Worm (Caenorhabditis elegans) whole organism, late embryonic: Measurements from ENCODE around the gene ceh-53.

Experiments used
- ama-1 ChIP-seq: fragments of 150-350 bp; optimal IDR thresholded peaks from 2 replicates; lab custom pipeline; 2014
- ceh-19 ChIP-seq: fragments of 200-800 bp; sonication (Bioruptor generic); optimal IDR thresholded peaks from 2 replicates; lab custom pipeline; 2018; ENCODE audit warnings: mild to moderate bottlenecking, missing genetic modification characterization, missing compliant biosample characterization
- ceh-6 ChIP-seq: fragments of 200-800 bp; sonication (Bioruptor generic); optimal IDR thresholded peaks from 2 replicates; lab custom pipeline; 2018; ENCODE audit warnings: mild to moderate bottlenecking, missing genetic modification characterization, missing compliant biosample characterization
- dve-1 ChIP-seq: sonication (generic microtip); optimal IDR thresholded peaks from 2 replicates; lab custom pipeline; 2017; ENCODE audit warnings: antibody characterized with exemption, mild to moderate bottlenecking, missing genetic modification characterization, missing compliant biosample characterization
- elt-2 ChIP-seq: sonication (generic microtip); optimal IDR thresholded peaks from 2 replicates; lab custom pipeline; 2016; ENCODE audit warnings: missing genetic modification reagents, missing genetic modification characterization, missing compliant biosample characterization
- fax-1 ChIP-seq: sonication (generic microtip); optimal IDR thresholded peaks from 2 replicates; lab custom pipeline; 2016; ENCODE audit warnings: missing genotype, missing genetic modification characterization, missing compliant biosample characterization
- fkh-6 ChIP-seq: sonication (generic microtip); optimal IDR thresholded peaks from 2 replicates; lab custom pipeline; 2016; ENCODE audit warnings: missing genetic modification characterization, missing compliant biosample characterization
- mec-3 ChIP-seq: sonication (generic microtip); optimal IDR thresholded peaks from 2 replicates; lab custom pipeline; 2016; ENCODE audit warnings: borderline replicate concordance, missing genetic modification characterization, missing compliant biosample characterization
- nhr-11 ChIP-seq: fragments of 150-350 bp; optimal IDR thresholded peaks from 2 replicates; lab custom pipeline; 2014; ENCODE audit warnings: missing biosample characterization, missing genetic modification characterization
- nhr-232 ChIP-seq: sonication (generic microtip); optimal IDR thresholded peaks from 2 replicates; lab custom pipeline; 2016; ENCODE audit warnings: missing genetic modification characterization, missing compliant biosample characterization
- pha-4 ChIP-seq: fragments of 150-350 bp; optimal IDR thresholded peaks from 2 replicates; lab custom pipeline; 2018; ENCODE audit warnings: missing biosample characterization, missing genetic modification reagents, missing genetic modification characterization
- rnt-1 ChIP-seq: sonication (generic microtip); optimal IDR thresholded peaks from 2 replicates; lab custom pipeline; 2016; ENCODE audit warnings: missing genetic modification characterization, missing compliant biosample characterization
- ztf-16 ChIP-seq: sonication (generic microtip); optimal IDR thresholded peaks from 2 replicates; lab custom pipeline; 2017; ENCODE audit warnings: missing genetic modification characterization, missing compliant biosample characterization

- TF ChIP-seq fkh-6 (tag; lab: Kevin White, UChicago), result no peak
- TF ChIP-seq ztf-16 (tag; lab: Kevin White, UChicago), result no peak
- TF ChIP-seq mec-3 (tag; lab: Kevin White, UChicago), result no peak
- TF ChIP-seq ceh-6 (GFP tag; lab: Kevin White, UChicago), result no peak
- no peak for TF ChIP-seq nhr-232 (tag; lab: Kevin White, UChicago)
- no peak for TF ChIP-seq ceh-19 (GFP tag; lab: Kevin White, UChicago)
- TF ChIP-seq fax-1 (tag; lab: Kevin White, UChicago), result no peak
- TF ChIP-seq dve-1, result no peak
- TF ChIP-seq nhr-11, result no peak
- TF ChIP-seq pha-4 (tag; lab: Kevin White, UChicago), result no peak
- no peak for TF ChIP-seq ama-1 (lab: Kevin White, UChicago)
- TF ChIP-seq rnt-1 (tag; lab: Kevin White, UChicago), result no peak
- no peak for TF ChIP-seq elt-2 (tag; lab: Kevin White, UChicago)
Measured at ce11 chrIV:3467128-3467527, 30.9 kb upstream of the ceh-53 start, which contains the start of gene F58E2.3.
